Worm (Caenorhabditis elegans): ENCODE measurements around the gene C01G10.7.
"Not testable (repeated sequence)": the region's sequence is repeated elsewhere in the genome, so short reads cannot be mapped to it uniquely, and the experiment has no call there.

Gene C01G10.7

ce11 chrV:15085335-15085800 lies at the start of gene C01G10.7, which contains the start of gene ahsa-1:
C01G10.7 (plus strand) TSS chrV:15085747.
ahsa-1 (minus strand) TSS chrV:15085385.
- TF ChIP-seq cog-1 (tag; optimal IDR thresholded peaks at IDR 0.05) (peak; percentile 83), klf-2 (GFP tag; conservative IDR thresholded peaks at IDR 0.05) (no peak), med-1 (GFP tag; optimal IDR thresholded peaks at IDR 0.05; ENCODE audit: insufficient read depth) (no peak), flt-1 (GFP tag; IDR thresholded peaks at IDR 0.05) (peak; percentile 77), ztf-29 (GFP tag; IDR thresholded peaks at IDR 0.05) (no peak), T22C8.4 (GFP tag; IDR thresholded peaks at IDR 0.05) (no peak), ztf-23 (GFP tag; IDR thresholded peaks at IDR 0.05) (peak; percentile 89)

- TF ChIP-seq cog-1 (tag; optimal IDR thresholded peaks at IDR 0.05); klf-2 (GFP tag; conservative IDR thresholded peaks at IDR 0.05); ztf-29 (GFP tag; IDR thresholded peaks at IDR 0.05): not testable (repeated sequence)
Observed at ce11 chrV:15036769-15037168, 48.8 kb upstream of the C01G10.7 start, which contains the start of gene melo-3. melo-3 (minus strand) TSS chrV:15036869.

ce11 chrV:15048107-15048506 lies 37.4 kb upstream of the C01G10.7 start, which contains the start of gene sdc-3:
sdc-3 (minus strand) TSS chrV:15048207.
- no peak for TF ChIP-seq ztf-23 (GFP tag; IDR thresholded peaks at IDR 0.05)
- no peak for TF ChIP-seq ztf-29 (GFP tag; IDR thresholded peaks at IDR 0.05)
- TF ChIP-seq cog-1 (tag; optimal IDR thresholded peaks at IDR 0.05): no peak
- TF ChIP-seq flt-1 (GFP tag; IDR thresholded peaks at IDR 0.05): no peak
- TF ChIP-seq ref-1 (GFP tag; conservative IDR thresholded peaks at IDR 0.05): no peak
- no peak for TF ChIP-seq tab-1 (GFP tag; IDR thresholded peaks at IDR 0.05)
- TF ChIP-seq med-1 (GFP tag; optimal IDR thresholded peaks at IDR 0.05; ENCODE audit: insufficient read depth): no peak
- TF ChIP-seq klf-2 (GFP tag; conservative IDR thresholded peaks at IDR 0.05): no peak
- no peak for TF ChIP-seq T22C8.4 (GFP tag; IDR thresholded peaks at IDR 0.05)

ce11 chrV:15051720-15052119 lies 33.8 kb upstream of the C01G10.7 start:
- TF ChIP-seq flt-1 (GFP tag; IDR thresholded peaks at IDR 0.05) (no peak), tab-1 (GFP tag; IDR thresholded peaks at IDR 0.05) (no peak), T22C8.4 (GFP tag; IDR thresholded peaks at IDR 0.05) (no peak), ztf-29 (GFP tag; IDR thresholded peaks at IDR 0.05) (no peak), ref-1 (GFP tag; conservative IDR thresholded peaks at IDR 0.05) (no peak), cog-1 (tag; optimal IDR thresholded peaks at IDR 0.05) (no peak)

- TF ChIP-seq flt-1 (GFP tag; IDR thresholded peaks at IDR 0.05): no peak
- TF ChIP-seq tab-1 (GFP tag; IDR thresholded peaks at IDR 0.05): no peak
- no peak for TF ChIP-seq ztf-23 (GFP tag; IDR thresholded peaks at IDR 0.05)
- no peak for TF ChIP-seq T22C8.4 (GFP tag; IDR thresholded peaks at IDR 0.05)
- no peak for TF ChIP-seq ztf-29 (GFP tag; IDR thresholded peaks at IDR 0.05)
- TF ChIP-seq klf-2 (GFP tag; conservative IDR thresholded peaks at IDR 0.05): no peak
- TF ChIP-seq med-1 (GFP tag; optimal IDR thresholded peaks at IDR 0.05; ENCODE audit: insufficient read depth): no peak
- TF ChIP-seq ref-1 (GFP tag; conservative IDR thresholded peaks at IDR 0.05): no peak
- TF ChIP-seq cog-1 (tag; optimal IDR thresholded peaks at IDR 0.05): no peak
Observed at ce11 chrV:15052368-15052767, 33.2 kb upstream of the C01G10.7 start, which contains the start of the genes fbxa-82 and C25D7.5. fbxa-82 (minus strand) TSS chrV:15052530. C25D7.5 (plus strand) TSS chrV:15052650.

ce11 chrV:15054733-15055132 lies 30.8 kb upstream of the C01G10.7 start:
- no peak for TF ChIP-seq klf-2 (GFP tag; conservative IDR thresholded peaks at IDR 0.05)
- TF ChIP-seq tab-1 (GFP tag; IDR thresholded peaks at IDR 0.05): no peak
- TF ChIP-seq cog-1 (tag; optimal IDR thresholded peaks at IDR 0.05): no peak
- no peak for TF ChIP-seq T22C8.4 (GFP tag; IDR thresholded peaks at IDR 0.05)
- TF ChIP-seq ztf-29 (GFP tag; IDR thresholded peaks at IDR 0.05): no peak
- no peak for TF ChIP-seq med-1 (GFP tag; optimal IDR thresholded peaks at IDR 0.05; ENCODE audit: insufficient read depth)
- TF ChIP-seq ref-1 (GFP tag; conservative IDR thresholded peaks at IDR 0.05): no peak

ce11 chrV:15055873-15056272 lies 29.7 kb upstream of the C01G10.7 start, which contains the start of gene C25D7.16:
C25D7.16 (plus strand) TSS chrV:15056173.
- TF ChIP-seq T22C8.4 (GFP tag; IDR thresholded peaks at IDR 0.05) (no peak), ref-1 (GFP tag; conservative IDR thresholded peaks at IDR 0.05) (no peak), ztf-23 (GFP tag; IDR thresholded peaks at IDR 0.05) (no peak), tab-1 (GFP tag; IDR thresholded peaks at IDR 0.05) (no peak), flt-1 (GFP tag; IDR thresholded peaks at IDR 0.05) (no peak), klf-2 (GFP tag; conservative IDR thresholded peaks at IDR 0.05) (no peak), cog-1 (tag; optimal IDR thresholded peaks at IDR 0.05) (no peak), ztf-29 (GFP tag; IDR thresholded peaks at IDR 0.05) (no peak), med-1 (GFP tag; optimal IDR thresholded peaks at IDR 0.05; ENCODE audit: insufficient read depth) (no peak)

ce11 chrV:15056346-15056839 lies 29.2 kb upstream of the C01G10.7 start:
- TF ChIP-seq flt-1 (GFP tag; IDR thresholded peaks at IDR 0.05) (no peak), tab-1 (GFP tag; IDR thresholded peaks at IDR 0.05) (no peak), med-1 (GFP tag; optimal IDR thresholded peaks at IDR 0.05; ENCODE audit: insufficient read depth) (no peak), cog-1 (tag; optimal IDR thresholded peaks at IDR 0.05) (no peak), ztf-29 (GFP tag; IDR thresholded peaks at IDR 0.05) (no peak), klf-2 (GFP tag; conservative IDR thresholded peaks at IDR 0.05) (no peak), T22C8.4 (GFP tag; IDR thresholded peaks at IDR 0.05) (no peak), ztf-23 (GFP tag; IDR thresholded peaks at IDR 0.05) (no peak), ref-1 (GFP tag; conservative IDR thresholded peaks at IDR 0.05) (no peak)

ce11 chrV:15057724-15058123 lies 27.8 kb upstream of the C01G10.7 start:
- no peak for TF ChIP-seq med-1 (GFP tag; optimal IDR thresholded peaks at IDR 0.05; ENCODE audit: insufficient read depth)
- TF ChIP-seq klf-2 (GFP tag; conservative IDR thresholded peaks at IDR 0.05): no peak
- no peak for TF ChIP-seq T22C8.4 (GFP tag; IDR thresholded peaks at IDR 0.05)
- no peak for TF ChIP-seq ztf-23 (GFP tag; IDR thresholded peaks at IDR 0.05)
- no peak for TF ChIP-seq cog-1 (tag; optimal IDR thresholded peaks at IDR 0.05)
- no peak for TF ChIP-seq tab-1 (GFP tag; IDR thresholded peaks at IDR 0.05)
- TF ChIP-seq flt-1 (GFP tag; IDR thresholded peaks at IDR 0.05): no peak
- TF ChIP-seq ztf-29 (GFP tag; IDR thresholded peaks at IDR 0.05): no peak
- no peak for TF ChIP-seq ref-1 (GFP tag; conservative IDR thresholded peaks at IDR 0.05)

- no peak for TF ChIP-seq tab-1 (GFP tag; IDR thresholded peaks at IDR 0.05)
- TF ChIP-seq cog-1 (tag; optimal IDR thresholded peaks at IDR 0.05): no peak
- TF ChIP-seq ref-1 (GFP tag; conservative IDR thresholded peaks at IDR 0.05): no peak
- no peak for TF ChIP-seq flt-1 (GFP tag; IDR thresholded peaks at IDR 0.05)
- no peak for TF ChIP-seq ztf-29 (GFP tag; IDR thresholded peaks at IDR 0.05)
- no peak for TF ChIP-seq T22C8.4 (GFP tag; IDR thresholded peaks at IDR 0.05)
- no peak for TF ChIP-seq klf-2 (GFP tag; conservative IDR thresholded peaks at IDR 0.05)
Observed at ce11 chrV:15058423-15058822, 27.1 kb upstream of the C01G10.7 start.

Data from whole organism, midembryonic.